Fruit fly (Drosophila melanogaster) whole organism, embryonic: Measurements from ENCODE around the gene Cp16.
A peak's percentile ranks its signal among the peaks of the same experiment; 100 is the strongest.

Source experiments
- Abd-B ChIP-seq: fragments of 200-800 bp; sonication (Bioruptor generic); optimal IDR thresholded peaks from 2 replicates; lab custom pipeline; 2018; ENCODE audit warnings: missing biosample characterization, mild to moderate bottlenecking, missing genetic modification characterization, moderate library complexity
- Atf-2 ChIP-seq: fragments of 200-800 bp; sonication (Bioruptor generic); optimal IDR thresholded peaks from 2 replicates; lab custom pipeline; 2016; ENCODE audit warnings: missing biosample characterization, missing genetic modification characterization
- CG12236 ChIP-seq: fragments of 200-800 bp; sonication (Bioruptor generic); optimal IDR thresholded peaks from 2 replicates; lab custom pipeline; 2016; ENCODE audit warnings: missing biosample characterization, missing genetic modification characterization
- CG1233 ChIP-seq: fragments of 200-800 bp; sonication (Bioruptor generic); optimal IDR thresholded peaks from 4 replicates; lab custom pipeline; 2018; ENCODE audit warnings: missing biosample characterization, mild to moderate bottlenecking, missing genetic modification characterization
- CG12659 ChIP-seq: fragments of 200-800 bp; sonication (Bioruptor generic); optimal IDR thresholded peaks from 3 replicates; lab custom pipeline; 2017; ENCODE audit warnings: mild to moderate bottlenecking, missing biosample characterization, missing genetic modification reagents, missing genetic modification characterization
- CG16779 ChIP-seq: fragments of 200-800 bp; sonication (Bioruptor generic); IDR thresholded peaks from 2 replicates; pipeline ENCODE4 v1.3.6; 2022; ENCODE audit warnings: missing biosample characterization, missing genetic modification characterization
- CG16815 ChIP-seq: fragments of 200-800 bp; sonication (Bioruptor generic); optimal IDR thresholded peaks from 3 replicates; lab custom pipeline; 2017; ENCODE audit warnings: missing biosample characterization, mild to moderate bottlenecking, missing genetic modification characterization
- CG17186 ChIP-seq: fragments of 200-800 bp; sonication (Bioruptor generic); optimal IDR thresholded peaks from 3 replicates; lab custom pipeline; 2017; ENCODE audit warnings: missing biosample characterization, missing genetic modification reagents, missing genetic modification characterization
- CG18262 ChIP-seq: fragments of 200-800 bp; optimal IDR thresholded peaks from 3 replicates; lab custom pipeline; 2019; ENCODE audit warnings: missing biosample characterization, mild to moderate bottlenecking, missing genetic modification characterization, moderate library complexity
- CG30431 ChIP-seq: fragments of 200-800 bp; sonication (Bioruptor generic); optimal IDR thresholded peaks from 2 replicates; lab custom pipeline; 2017; ENCODE audit warnings: missing biosample characterization, missing genetic modification characterization
- CG31365 ChIP-seq: fragments of 200-800 bp; sonication (Bioruptor generic); optimal IDR thresholded peaks from 2 replicates; lab custom pipeline; 2018; ENCODE audit warnings: missing biosample characterization, mild to moderate bottlenecking, missing genetic modification characterization
- CG3726 ChIP-seq: fragments of 200-800 bp; sonication (Bioruptor generic); IDR thresholded peaks from 3 replicates; pipeline ENCODE4, ENCODE4 v1.3.6; 2022; ENCODE audit warnings: missing biosample characterization, missing genetic modification characterization
- CG43689 ChIP-seq: fragments of 200-800 bp; sonication (Bioruptor generic); IDR thresholded peaks from 2 replicates; pipeline ENCODE4 v1.3.6; 2022; ENCODE audit warnings: missing biosample characterization, missing genetic modification characterization
- CG6683 ChIP-seq: fragments of 200-800 bp; sonication (Bioruptor generic); optimal IDR thresholded peaks from 2 replicates; lab custom pipeline; 2017; ENCODE audit warnings: missing biosample characterization, mild to moderate bottlenecking, missing genetic modification characterization, missing genetic modification reagents
- CG7987 ChIP-seq: fragments of 200-800 bp; sonication (Bioruptor generic); optimal IDR thresholded peaks from 2 replicates; lab custom pipeline; 2018; ENCODE audit warnings: missing biosample characterization, mild to moderate bottlenecking, missing genetic modification characterization, moderate library complexity
- CG9797 ChIP-seq: fragments of 200-800 bp; sonication (Bioruptor generic); optimal IDR thresholded peaks from 3 replicates; lab custom pipeline; 2018; ENCODE audit warnings: missing biosample characterization, mild to moderate bottlenecking, missing genetic modification characterization
- CHES-1-like ChIP-seq: fragments of 200-800 bp; sonication (Bioruptor generic); optimal IDR thresholded peaks from 2 replicates; lab custom pipeline; 2016; ENCODE audit warnings: missing biosample characterization, missing genetic modification characterization
- Dek ChIP-seq: fragments of 200-800 bp; sonication (Bioruptor generic); optimal IDR thresholded peaks from 3 replicates; lab custom pipeline; 2019; ENCODE audit warnings: missing biosample characterization, mild to moderate bottlenecking, missing genetic modification characterization, moderate library complexity
- Doc2 ChIP-seq: fragments of 200-800 bp; sonication (Bioruptor generic); IDR thresholded peaks from 2 replicates; pipeline ENCODE4 v1.3.6; 2022; ENCODE audit warnings: missing biosample characterization, missing genetic modification characterization
- Doc3 ChIP-seq: fragments of 200-800 bp; sonication (Bioruptor generic); IDR thresholded peaks from 3 replicates; pipeline ENCODE4 v1.3.6; 2022; ENCODE audit warnings: missing biosample characterization, missing genetic modification characterization; ENCODE audit not compliant: partially characterized antibody
- Dref ChIP-seq: fragments of 200-800 bp; sonication (Bioruptor generic); IDR thresholded peaks from 2 replicates; pipeline ENCODE4 v1.3.6; 2022; ENCODE audit warnings: missing biosample characterization, missing genetic modification characterization
- Fer1 ChIP-seq: fragments of 200-800 bp; sonication (Bioruptor generic); optimal IDR thresholded peaks from 2 replicates; lab custom pipeline; 2017; ENCODE audit warnings: missing biosample characterization, mild to moderate bottlenecking, missing genetic modification characterization
- Fer3 ChIP-seq: fragments of 200-800 bp; sonication (Bioruptor generic); optimal IDR thresholded peaks from 2 replicates; lab custom pipeline; 2018; ENCODE audit warnings: missing biosample characterization, mild to moderate bottlenecking, missing genetic modification characterization, moderate library complexity
- Gsc ChIP-seq: fragments of 200-800 bp; sonication (Bioruptor generic); IDR thresholded peaks from 2 replicates; pipeline ENCODE4 v1.3.6; 2022; ENCODE audit warnings: missing biosample characterization, missing genetic modification characterization
- HLHmδ ChIP-seq: fragments of 200-800 bp; sonication (Bioruptor generic); optimal IDR thresholded peaks from 2 replicates; lab custom pipeline; 2018; ENCODE audit warnings: missing biosample characterization, mild to moderate bottlenecking, missing genetic modification characterization, moderate library complexity
- Hr51 ChIP-seq, 2 experiments: fragments of 200-800 bp; sonication (Bioruptor generic); optimal IDR thresholded peaks; 2 replicates in 1 of 2; 3 replicates in 1 of 2; lab custom pipeline; 2016 to 2018; ENCODE audit warnings: missing biosample characterization in 2 of 2, missing genetic modification characterization in 2 of 2, mild to moderate bottlenecking in 1 of 2, moderate library complexity in 1 of 2
- Lhr ChIP-seq: fragments of 200-800 bp; sonication (Bioruptor generic); optimal IDR thresholded peaks from 3 replicates; lab custom pipeline; 2017; ENCODE audit warnings: mild to moderate bottlenecking, missing biosample characterization, missing genetic modification reagents, missing genetic modification characterization
- Mes4 ChIP-seq: fragments of 200-800 bp; sonication (Bioruptor generic); optimal IDR thresholded peaks from 2 replicates; lab custom pipeline; 2016; ENCODE audit warnings: missing biosample characterization, missing genetic modification characterization
- NFAT ChIP-seq: fragments of 200-800 bp; sonication (Bioruptor generic); IDR thresholded peaks from 2 replicates; pipeline ENCODE4 v1.3.6; 2022; ENCODE audit warnings: missing biosample characterization, missing genetic modification characterization
- Sin3A ChIP-seq: fragments of >200 bp; optimal IDR thresholded peaks from 2 replicates; lab custom pipeline; 2018
- Sox100B ChIP-seq: fragments of 200-800 bp; sonication (Bioruptor generic); optimal IDR thresholded peaks from 3 replicates; lab custom pipeline; 2018; ENCODE audit warnings: missing biosample characterization, mild to moderate bottlenecking, missing genetic modification characterization
- Tbp ChIP-seq: fragments of >200 bp; optimal IDR thresholded peaks from 2 replicates; lab custom pipeline; 2018; ENCODE audit warnings: missing biosample characterization, missing genetic modification characterization
- bcd ChIP-seq: fragments of 200-800 bp; sonication (Bioruptor generic); optimal IDR thresholded peaks from 2 replicates; lab custom pipeline; 2017; ENCODE audit warnings: missing biosample characterization, mild to moderate bottlenecking, missing genetic modification characterization
- bigmax ChIP-seq: fragments of 200-800 bp; sonication (Bioruptor generic); optimal IDR thresholded peaks from 2 replicates; lab custom pipeline; 2018; ENCODE audit warnings: missing biosample characterization, mild to moderate bottlenecking, missing genetic modification characterization
- bsh ChIP-seq, 2 experiments: fragments of 200-800 bp; sonication (Bioruptor generic); optimal IDR thresholded peaks; 2 replicates each; lab custom pipeline; 2017 to 2018; ENCODE audit warnings: mild to moderate bottlenecking in 2 of 2, missing biosample characterization in 2 of 2, missing genetic modification characterization in 2 of 2, moderate library complexity in 1 of 2
- btn ChIP-seq: fragments of 200-800 bp; sonication (Bioruptor generic); optimal IDR thresholded peaks from 2 replicates; lab custom pipeline; 2016; ENCODE audit warnings: missing biosample characterization, missing genetic modification characterization
- chm ChIP-seq: fragments of 200-800 bp; sonication (Bioruptor generic); IDR thresholded peaks from 2 replicates; pipeline ENCODE4 v1.3.6; 2022; ENCODE audit warnings: missing biosample characterization, missing genetic modification characterization
- corto ChIP-seq: fragments of 200-800 bp; sonication (Bioruptor generic); optimal IDR thresholded peaks from 2 replicates; lab custom pipeline; 2016; ENCODE audit warnings: missing biosample characterization, mild to moderate bottlenecking, missing genetic modification characterization, moderate library complexity
- dati ChIP-seq: fragments of 200-800 bp; sonication (Bioruptor generic); IDR thresholded peaks from 2 replicates; pipeline ENCODE4 v1.3.6; 2022; ENCODE audit warnings: missing biosample characterization, missing genetic modification characterization
- disco-r ChIP-seq: fragments of 200-800 bp; sonication (Bioruptor generic); optimal IDR thresholded peaks from 2 replicates; lab custom pipeline; 2016; ENCODE audit warnings: missing biosample characterization, missing genetic modification characterization
- en ChIP-seq: fragments of 200-800 bp; sonication (Bioruptor generic); optimal IDR thresholded peaks from 2 replicates; lab custom pipeline; 2016; ENCODE audit warnings: missing biosample characterization, missing genetic modification characterization
- fu2 ChIP-seq: fragments of 200-800 bp; sonication (Bioruptor generic); optimal IDR thresholded peaks from 2 replicates; lab custom pipeline; 2016; ENCODE audit warnings: missing biosample characterization, missing genetic modification characterization
- hbn ChIP-seq: fragments of 200-800 bp; sonication (Bioruptor generic); IDR thresholded peaks from 2 replicates; pipeline ENCODE4 v1.3.6; 2022; ENCODE audit warnings: missing biosample characterization, missing genetic modification characterization; ENCODE audit not compliant: partially characterized antibody
- insv ChIP-seq, 2 experiments: fragments of 200-800 bp; sonication (Bioruptor generic); optimal IDR thresholded peaks; 3 replicates each; lab custom pipeline; 2016 to 2018; ENCODE audit warnings: missing biosample characterization in 2 of 2, missing genetic modification characterization in 2 of 2
- kni ChIP-seq: fragments of 200-800 bp; sonication (Bioruptor generic); optimal IDR thresholded peaks from 3 replicates; lab custom pipeline; 2017; ENCODE audit warnings: mild to moderate bottlenecking, missing biosample characterization, missing genetic modification reagents, missing genetic modification characterization
- p53 ChIP-seq: fragments of 200-800 bp; sonication (Bioruptor generic); optimal IDR thresholded peaks from 2 replicates; lab custom pipeline; 2016; ENCODE audit warnings: missing biosample characterization, missing genetic modification characterization
- scrt ChIP-seq: fragments of 200-800 bp; sonication (Bioruptor generic); optimal IDR thresholded peaks from 2 replicates; lab custom pipeline; 2018; ENCODE audit warnings: missing biosample characterization, mild to moderate bottlenecking, missing genetic modification characterization, moderate library complexity
- sr ChIP-seq: fragments of 200-800 bp; sonication (Bioruptor generic); IDR thresholded peaks from 3 replicates; pipeline ENCODE4 v1.3.6; 2022; ENCODE audit warnings: missing biosample characterization, missing genetic modification characterization
- ttk ChIP-seq: fragments of 200-800 bp; sonication (Bioruptor generic); IDR thresholded peaks from 2 replicates; pipeline ENCODE4 v2.1.2; 2022; ENCODE audit warnings: missing biosample characterization, missing genetic modification characterization
- tup ChIP-seq: fragments of 200-800 bp; sonication (Bioruptor generic); optimal IDR thresholded peaks from 2 replicates; lab custom pipeline; 2016; ENCODE audit warnings: missing biosample characterization, mild to moderate bottlenecking, missing genetic modification characterization, moderate library complexity
- unpg ChIP-seq: fragments of 200-800 bp; sonication (Bioruptor generic); optimal IDR thresholded peaks from 3 replicates; lab custom pipeline; 2018; ENCODE audit warnings: missing biosample characterization, mild to moderate bottlenecking, missing genetic modification characterization, moderate library complexity
- zf30C ChIP-seq: fragments of 200-800 bp; sonication (Bioruptor generic); optimal IDR thresholded peaks from 3 replicates; lab custom pipeline; 2018; ENCODE audit warnings: missing biosample characterization, mild to moderate bottlenecking, missing genetic modification characterization

Gene Cp16

DNA sequence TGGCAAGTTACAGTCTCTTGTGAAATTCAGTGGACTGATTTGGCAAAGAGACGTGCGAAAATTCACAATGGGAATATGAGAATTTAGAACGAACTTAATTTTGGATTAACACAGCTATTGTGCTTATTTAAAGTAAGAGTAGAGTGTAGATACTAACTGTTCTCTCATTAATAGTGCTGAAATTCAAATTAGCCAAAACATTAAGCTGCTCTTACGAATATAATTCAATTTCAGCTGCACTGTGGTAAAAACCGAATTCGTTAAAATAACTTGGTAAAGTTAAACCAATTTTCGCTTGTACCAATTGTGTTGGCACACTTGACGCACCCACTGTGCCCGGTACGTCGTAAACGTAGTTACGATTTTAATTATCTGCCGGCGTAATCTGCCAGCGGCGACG lies 36.1 kb downstream of the Cp16 start (continued):
- TF ChIP-seq Mes4 (GFP tag; lab: Kevin White, UChicago) (no peak), CG16815 (GFP tag; lab: Kevin White, UChicago) (peak; percentile 46), fu2 (peak; percentile 46), Doc2 (no peak), CG16779 (GFP tag; lab: Robert Waterston, UW) (no peak), CG30431 (no peak), Abd-B (GFP tag; lab: Kevin White, UChicago) (no peak), Lhr (GFP tag; lab: Kevin White, UChicago) (no peak), disco-r (GFP tag; lab: Kevin White, UChicago) (no peak), Fer3 (tag; lab: Kevin White, UChicago) (peak; percentile 35), HLHmδ (GFP tag; lab: Kevin White, UChicago) (no peak), CG12236 (GFP tag; lab: Kevin White, UChicago) (no peak), Atf-2 (no peak), tup (no peak), unpg (GFP tag; lab: Kevin White, UChicago) (peak; percentile 28), zf30C (no peak), sr (GFP tag; lab: Robert Waterston, UW) (no peak), NFAT (no peak), CG3726 (no peak), CG31365 (tag; lab: Kevin White, UChicago) (no peak), CG6683 (no peak), Fer1 (GFP tag; lab: Kevin White, UChicago) (peak; percentile 48), CG9797 (GFP tag; lab: Kevin White, UChicago) (no peak), kni (no peak), CHES-1-like (GFP tag; lab: Kevin White, UChicago) (peak; percentile 60), CG12659 (GFP tag; lab: Kevin White, UChicago) (peak; percentile 58), dati (GFP tag; lab: Robert Waterston, UW) (no peak), ttk (no peak), Tbp (GFP tag; lab: Kevin White, UChicago) (no peak), hbn (no peak), CG18262 (tag; lab: Kevin White, UChicago) (peak; percentile 18), Hr51 (GFP tag; optimal IDR thresholded peaks at IDR 0.05; lab: Kevin White, UChicago) (peak in 1 of 2 experiments; percentile 44), CG43689 (GFP tag; lab: Robert Waterston, UW) (no peak), bsh (GFP tag; optimal IDR thresholded peaks at IDR 0.05; lab: Kevin White, UChicago) (peak in 1 of 2 experiments; percentile 41), bcd (GFP tag; lab: Kevin White, UChicago) (peak; percentile 54), CG1233 (GFP tag; lab: Kevin White, UChicago) (peak; percentile 47), chm (no peak), insv (GFP tag; optimal IDR thresholded peaks at IDR 0.05; lab: Kevin White, UChicago) (no peak), CG17186 (GFP tag; lab: Kevin White, UChicago) (no peak), p53 (no peak), scrt (GFP tag; lab: Kevin White, UChicago) (peak; percentile 28), CG7987 (GFP tag; lab: Kevin White, UChicago) (no peak), Dref (GFP tag; lab: Robert Waterston, UW) (no peak), Dek (tag; lab: Kevin White, UChicago) (no peak), corto (GFP tag; lab: Kevin White, UChicago) (no peak), Sox100B (peak; percentile 14), Gsc (GFP tag; lab: Robert Waterston, UW) (no peak), Doc3 (GFP tag; lab: Robert Waterston, UW) (no peak), bigmax (GFP tag; lab: Kevin White, UChicago) (no peak), en (GFP tag; lab: Kevin White, UChicago) (peak; percentile 19), Sin3A (lab: Kevin White, UChicago) (no peak), btn (GFP tag; lab: Kevin White, UChicago) (no peak)
